Fruit fly (Drosophila melanogaster) whole organism, pupa: ENCODE measurements around the gene Cep135.

Experiments used
- CG10348 ChIP-seq: fragments of 200-800 bp; sonication (Bioruptor generic); IDR thresholded peaks from 2 replicates; pipeline ENCODE4 v1.3.6; 2022; ENCODE audit warnings: missing biosample characterization, missing genetic modification characterization
- CG12605 ChIP-seq: fragments of 200-800 bp; sonication (Bioruptor generic); IDR thresholded peaks from 2 replicates; pipeline ENCODE4 v1.3.6; 2022; ENCODE audit warnings: missing biosample characterization, missing genetic modification characterization
- CG13204 ChIP-seq: fragments of 200-800 bp; sonication (Bioruptor generic); optimal IDR thresholded peaks from 2 replicates; lab custom pipeline; 2018; ENCODE audit warnings: missing biosample characterization, mild to moderate bottlenecking, missing genetic modification characterization, moderate library complexity
- CG14655 ChIP-seq: fragments of 200-800 bp; sonication (Bioruptor generic); optimal IDR thresholded peaks from 3 replicates; lab custom pipeline; 2017; ENCODE audit warnings: mild to moderate bottlenecking, missing biosample characterization, missing genetic modification reagents, missing genetic modification characterization
- CG15710 ChIP-seq: fragments of 200-800 bp; sonication (Bioruptor generic); optimal IDR thresholded peaks from 2 replicates; lab custom pipeline; 2018; ENCODE audit warnings: missing biosample characterization, mild to moderate bottlenecking, missing genetic modification characterization, moderate library complexity
- CG17806 ChIP-seq: fragments of 200-800 bp; sonication (Bioruptor generic); optimal IDR thresholded peaks from 2 replicates; lab custom pipeline; 2018; ENCODE audit warnings: missing biosample characterization, mild to moderate bottlenecking, missing genetic modification characterization, moderate library complexity
- CG32121 ChIP-seq: fragments of 200-800 bp; sonication (Bioruptor generic); IDR thresholded peaks from 2 replicates; pipeline ENCODE4 v1.3.6; 2022; ENCODE audit warnings: missing biosample characterization, missing genetic modification characterization
- CG34367 ChIP-seq: fragments of 200-800 bp; sonication (Bioruptor generic); optimal IDR thresholded peaks from 2 replicates; lab custom pipeline; 2018; ENCODE audit warnings: missing biosample characterization, mild to moderate bottlenecking, missing genetic modification characterization
- CG4496 ChIP-seq: fragments of 200-800 bp; sonication (Bioruptor generic); IDR thresholded peaks from 3 replicates; pipeline ENCODE4 v1.3.6; 2022; ENCODE audit warnings: missing biosample characterization, missing genetic modification characterization
- CG8159 ChIP-seq: fragments of 200-800 bp; sonication (Bioruptor generic); optimal IDR thresholded peaks from 3 replicates; lab custom pipeline; 2018; ENCODE audit warnings: missing biosample characterization, mild to moderate bottlenecking, missing genetic modification characterization, moderate library complexity
- CG8301 ChIP-seq: fragments of 200-800 bp; sonication (Bioruptor generic); optimal IDR thresholded peaks from 2 replicates; lab custom pipeline; 2018; ENCODE audit warnings: missing biosample characterization, mild to moderate bottlenecking, missing genetic modification characterization
- CG9948 ChIP-seq: fragments of 200-800 bp; sonication (Bioruptor generic); optimal IDR thresholded peaks from 2 replicates; lab custom pipeline; 2018; ENCODE audit warnings: missing biosample characterization, mild to moderate bottlenecking, missing genetic modification characterization, moderate library complexity
- D1 ChIP-seq: fragments of 200-800 bp; sonication (Bioruptor generic); optimal IDR thresholded peaks from 2 replicates; lab custom pipeline; 2018; ENCODE audit warnings: missing biosample characterization, mild to moderate bottlenecking, missing genetic modification characterization, moderate library complexity
- EcR ChIP-seq: fragments of 200-800 bp; sonication (Bioruptor generic); optimal IDR thresholded peaks from 3 replicates; lab custom pipeline; 2019; ENCODE audit warnings: missing biosample characterization, missing genetic modification characterization, mild to moderate bottlenecking, moderate library complexity, missing genetic modification reagents
- Ets98B ChIP-seq: fragments of 200-800 bp; sonication (Bioruptor generic); IDR thresholded peaks from 2 replicates; pipeline ENCODE4 v1.3.6; 2022; ENCODE audit warnings: missing biosample characterization, missing genetic modification characterization
- Pif1A ChIP-seq: fragments of 200-800 bp; sonication (Bioruptor generic); optimal IDR thresholded peaks from 3 replicates; lab custom pipeline; 2016; ENCODE audit warnings: missing biosample characterization, missing genetic modification characterization
- Pif1B ChIP-seq: fragments of 200-800 bp; sonication (Bioruptor generic); optimal IDR thresholded peaks from 3 replicates; lab custom pipeline; 2016; ENCODE audit warnings: missing biosample characterization, missing genetic modification characterization
- Snoo ChIP-seq: fragments of 200-800 bp; sonication (Bioruptor generic); optimal IDR thresholded peaks from 3 replicates; lab custom pipeline; 2017; ENCODE audit warnings: missing biosample characterization, mild to moderate bottlenecking, missing genetic modification characterization, inconsistent platforms
- fd96Ca ChIP-seq: fragments of 200-800 bp; sonication (Bioruptor generic); IDR thresholded peaks from 3 replicates; pipeline ENCODE4 v1.3.6; 2022; ENCODE audit warnings: missing biosample characterization, missing genetic modification characterization
- gl ChIP-seq: fragments of 200-800 bp; sonication (Bioruptor generic); optimal IDR thresholded peaks from 2 replicates; lab custom pipeline; 2018; ENCODE audit warnings: missing biosample characterization, mild to moderate bottlenecking, missing genetic modification characterization
- rn ChIP-seq: fragments of 200-800 bp; sonication (Bioruptor generic); IDR thresholded peaks from 2 replicates; pipeline ENCODE4 v1.3.6; 2022; ENCODE audit warnings: missing biosample characterization, missing genetic modification characterization

Gene Cep135

DNA sequence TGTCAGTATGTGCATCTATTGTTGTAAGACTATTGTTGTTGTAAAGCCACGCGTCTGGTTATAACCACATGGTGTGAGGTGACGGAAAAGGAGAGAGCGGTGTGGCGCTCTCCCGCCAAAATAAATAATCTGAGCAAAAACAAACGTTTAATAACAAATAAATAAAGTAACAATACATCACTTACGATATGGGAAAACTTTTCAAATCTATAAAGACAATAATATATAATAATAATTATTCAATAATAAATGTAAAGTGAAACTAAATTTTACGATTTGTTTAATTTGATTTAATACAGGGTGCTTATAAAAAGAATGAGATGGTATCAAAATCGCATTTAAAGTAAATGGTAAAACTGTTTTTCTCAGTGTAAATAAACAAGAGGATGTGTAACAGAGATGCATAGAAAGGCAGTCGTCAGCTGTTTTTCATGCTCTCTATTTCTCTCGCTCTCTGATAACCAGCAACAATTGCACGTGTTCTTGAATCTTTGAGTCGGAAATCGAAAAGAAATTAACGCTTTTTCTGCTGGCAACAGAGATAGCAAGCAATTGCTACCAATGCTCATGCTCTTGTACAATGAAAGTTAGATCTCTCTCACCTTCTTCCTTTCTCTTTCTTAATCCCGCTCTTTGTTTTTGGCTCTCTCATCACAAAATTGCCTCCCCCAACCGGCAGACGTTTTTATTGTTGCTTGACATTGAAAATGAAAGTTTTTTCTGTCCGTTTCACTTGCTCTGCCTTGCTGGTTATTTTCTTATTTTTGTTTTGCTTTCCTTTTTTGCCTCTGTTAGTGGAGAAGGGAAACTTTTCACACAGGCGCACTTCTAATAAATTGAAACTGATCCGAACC is 17.7 kb upstream of the Cep135 start:
- TF ChIP-seq CG8301 (tag; lab: Kevin White, UChicago): peak; percentile 85
- peak; percentile 65 for TF ChIP-seq Pif1B
- TF ChIP-seq CG17806 (tag; lab: Kevin White, UChicago): peak; percentile 82
- peak; percentile 49 for TF ChIP-seq Snoo (tag; lab: Kevin White, UChicago)
- no peak for TF ChIP-seq EcR (GFP tag; lab: Kevin White, UChicago)
- peak; percentile 75 for TF ChIP-seq rn (GFP tag; lab: Robert Waterston, UW)
- TF ChIP-seq CG32121: peak; percentile 92
- peak; percentile 65 for TF ChIP-seq gl (tag; lab: Kevin White, UChicago)
- TF ChIP-seq CG8159 (tag; lab: Kevin White, UChicago): peak; percentile 95
- TF ChIP-seq CG14655: peak; percentile 91
- peak; percentile 58 for TF ChIP-seq CG34367 (tag; lab: Kevin White, UChicago)
- peak; percentile 87 for TF ChIP-seq D1 (tag; lab: Kevin White, UChicago)
- peak; percentile 96 for TF ChIP-seq CG12605 (GFP tag; lab: Robert Waterston, UW)
- peak; percentile 83 for TF ChIP-seq CG4496 (GFP tag; lab: Robert Waterston, UW)
- TF ChIP-seq CG9948 (tag; lab: Kevin White, UChicago): peak; percentile 92
- peak; percentile 54 for TF ChIP-seq Ets98B (GFP tag; lab: Robert Waterston, UW)
- peak; percentile 74 for TF ChIP-seq CG15710
- no peak for TF ChIP-seq CG13204 (GFP tag; lab: Kevin White, UChicago)
- TF ChIP-seq Pif1A (GFP tag; lab: Kevin White, UChicago): peak; percentile 71
- no peak for TF ChIP-seq CG10348 (GFP tag; lab: Robert Waterston, UW)
- TF ChIP-seq fd96Ca (GFP tag; lab: Robert Waterston, UW): no peak
- TF ChIP-seq, all 21 proteins: peak for 17

DNA sequence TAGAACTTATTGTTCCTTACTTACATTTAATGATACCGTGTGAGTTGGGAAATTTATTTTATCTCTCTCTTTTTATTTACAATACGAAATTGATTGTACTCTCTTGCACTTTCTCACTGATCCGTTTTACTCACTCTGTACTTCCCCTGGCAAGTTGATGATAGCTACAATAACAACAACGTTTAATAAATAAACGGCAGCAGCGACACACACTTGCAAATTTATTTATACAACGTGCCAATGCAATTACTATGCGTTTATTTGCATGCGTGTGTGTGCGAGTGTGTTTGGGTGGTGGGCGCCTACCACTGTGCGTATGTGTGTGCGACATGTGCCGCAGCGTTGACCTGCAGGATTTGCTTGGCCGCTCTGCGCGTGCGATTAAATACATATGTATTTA is 17.0 kb upstream of the Cep135 start:
- TF ChIP-seq EcR (GFP tag; lab: Kevin White, UChicago): peak; percentile 26
- TF ChIP-seq CG10348 (GFP tag; lab: Robert Waterston, UW): no peak
- TF ChIP-seq CG15710: no peak
- peak; percentile 63 for TF ChIP-seq CG13204 (GFP tag; lab: Kevin White, UChicago)

DNA sequence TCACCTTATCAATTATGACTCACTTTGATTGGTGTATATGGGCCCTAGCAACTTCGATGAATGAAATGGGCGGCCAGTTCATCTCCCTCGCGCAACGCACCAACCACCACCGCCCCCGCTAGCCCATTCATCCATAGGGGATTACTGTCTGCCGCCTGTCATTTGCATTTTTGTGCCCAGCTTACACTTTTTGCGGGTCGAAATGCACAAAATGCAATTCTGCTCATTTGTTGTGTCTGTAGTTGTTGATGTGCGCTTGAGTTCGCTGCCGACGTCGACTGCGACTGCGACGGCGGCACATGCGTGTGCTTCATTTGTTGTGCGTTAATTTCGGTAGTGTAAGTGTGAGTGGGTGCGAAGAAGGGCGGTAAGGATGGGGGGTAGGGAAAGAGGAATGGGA is 15.6 kb upstream of the Cep135 start:
- TF ChIP-seq CG34367 (tag; lab: Kevin White, UChicago): no peak
- TF ChIP-seq CG15710: no peak
- no peak for TF ChIP-seq CG10348 (GFP tag; lab: Robert Waterston, UW)
- TF ChIP-seq CG14655: no peak
- TF ChIP-seq CG17806 (tag; lab: Kevin White, UChicago): no peak
- TF ChIP-seq CG4496 (GFP tag; lab: Robert Waterston, UW): no peak
- TF ChIP-seq CG12605 (GFP tag; lab: Robert Waterston, UW): no peak
- TF ChIP-seq CG8301 (tag; lab: Kevin White, UChicago): no peak
- TF ChIP-seq rn (GFP tag; lab: Robert Waterston, UW): no peak
- TF ChIP-seq D1 (tag; lab: Kevin White, UChicago): no peak
- no peak for TF ChIP-seq Pif1B
- no peak for TF ChIP-seq gl (tag; lab: Kevin White, UChicago)
- TF ChIP-seq, all 21 proteins: peak for 0

DNA sequence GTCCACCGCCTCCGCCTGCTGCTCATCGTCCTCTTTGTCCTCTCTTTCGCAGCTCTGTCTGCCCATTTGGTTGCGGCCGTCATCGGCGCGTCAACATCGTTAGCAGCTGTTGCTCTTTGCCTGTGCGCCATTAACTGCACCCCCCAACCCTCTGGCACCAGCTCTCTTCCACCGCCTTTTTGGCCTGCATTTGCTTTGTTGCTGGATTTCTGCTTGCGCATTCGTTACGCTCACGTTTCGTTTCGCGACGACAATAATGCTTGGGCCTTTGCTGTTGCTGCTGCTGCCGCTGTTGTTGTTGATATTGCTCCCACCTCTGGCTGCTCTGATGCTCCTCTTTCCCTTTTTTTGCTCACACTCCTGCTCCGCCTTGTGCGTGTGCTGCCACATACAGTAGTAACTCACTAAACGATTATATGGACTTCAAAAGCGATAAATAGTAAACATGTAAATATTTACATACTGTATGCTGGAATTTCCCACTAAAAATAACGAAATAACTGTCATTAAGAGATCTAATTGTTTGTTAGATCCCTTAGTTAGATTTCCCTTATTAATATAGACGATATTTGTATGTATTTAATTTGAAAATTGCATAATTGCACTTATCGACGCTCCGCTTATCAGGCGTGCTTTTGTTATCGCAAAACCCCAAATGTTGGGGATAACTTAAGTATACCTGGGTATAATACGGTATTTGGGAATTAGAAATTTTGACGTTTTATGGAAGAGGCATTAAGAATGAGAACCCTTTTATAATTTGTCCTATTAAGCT is 14.7 kb upstream of the Cep135 start:
- TF ChIP-seq CG15710: peak; percentile 37
- no peak; the same call in 1 of the 2 replicates for TF ChIP-seq CG12605 (GFP tag; lab: Robert Waterston, UW)
- TF ChIP-seq CG8301 (tag; lab: Kevin White, UChicago): peak; percentile 18
- peak; percentile 5 for TF ChIP-seq CG34367 (tag; lab: Kevin White, UChicago)
- peak; percentile 8 for TF ChIP-seq gl (tag; lab: Kevin White, UChicago)
- TF ChIP-seq EcR (GFP tag; lab: Kevin White, UChicago): peak; percentile 83
- TF ChIP-seq Snoo (tag; lab: Kevin White, UChicago): peak; percentile 22
- peak; percentile 71; the same call in 2 of the 3 replicates for TF ChIP-seq CG4496 (GFP tag; lab: Robert Waterston, UW)
- peak; percentile 60 for TF ChIP-seq CG32121
- 0 out of 2 replicates have a peak, but pooled peaks have one; percentile 7 for TF ChIP-seq CG10348 (GFP tag; lab: Robert Waterston, UW)
- TF ChIP-seq rn (GFP tag; lab: Robert Waterston, UW): no peak
- TF ChIP-seq Pif1B: no peak
- peak; percentile 52 for TF ChIP-seq CG8159 (tag; lab: Kevin White, UChicago)
- TF ChIP-seq D1 (tag; lab: Kevin White, UChicago): peak; percentile 12
- peak; percentile 99 for TF ChIP-seq CG13204 (GFP tag; lab: Kevin White, UChicago)
- peak; percentile 25 for TF ChIP-seq CG17806 (tag; lab: Kevin White, UChicago)
- TF ChIP-seq fd96Ca (GFP tag; lab: Robert Waterston, UW): peak; percentile 25; the same call in 1 of the 3 replicates
- TF ChIP-seq Ets98B (GFP tag; lab: Robert Waterston, UW): peak; percentile 47; the same call in 1 of the 2 replicates
- no peak for TF ChIP-seq Pif1A (GFP tag; lab: Kevin White, UChicago)
- peak; percentile 7 for TF ChIP-seq CG9948 (tag; lab: Kevin White, UChicago)
- peak; percentile 2 for TF ChIP-seq CG14655
